Fruit fly (Drosophila melanogaster) whole organism, embryonic: ENCODE measurements around the gene CG12289.

Source experiments
- Asciz ChIP-seq: fragments of 200-800 bp; sonication (Bioruptor generic); optimal IDR thresholded peaks from 2 replicates; lab custom pipeline; 2017; ENCODE audit warnings: missing biosample characterization, mild to moderate bottlenecking, missing genetic modification characterization, missing genetic modification reagents
- Atf-2 ChIP-seq: fragments of 200-800 bp; sonication (Bioruptor generic); optimal IDR thresholded peaks from 2 replicates; lab custom pipeline; 2016; ENCODE audit warnings: missing biosample characterization, missing genetic modification characterization
- BtbVII ChIP-seq: fragments of 200-800 bp; sonication (Bioruptor generic); optimal IDR thresholded peaks from 3 replicates; lab custom pipeline; 2017; ENCODE audit warnings: missing biosample characterization, mild to moderate bottlenecking, missing genetic modification characterization
- CG10462 ChIP-seq: fragments of 200-800 bp; sonication (Bioruptor generic); optimal IDR thresholded peaks from 2 replicates; lab custom pipeline; 2016; ENCODE audit warnings: missing biosample characterization, missing genetic modification characterization
- CG1233 ChIP-seq: fragments of 200-800 bp; sonication (Bioruptor generic); optimal IDR thresholded peaks from 4 replicates; lab custom pipeline; 2018; ENCODE audit warnings: missing biosample characterization, mild to moderate bottlenecking, missing genetic modification characterization
- CG13775 ChIP-seq: fragments of 200-800 bp; sonication (Bioruptor generic); optimal IDR thresholded peaks from 3 replicates; lab custom pipeline; 2017; ENCODE audit warnings: missing biosample characterization, mild to moderate bottlenecking, missing genetic modification characterization
- CG14965 ChIP-seq: fragments of 200-800 bp; sonication (Bioruptor generic); optimal IDR thresholded peaks from 2 replicates; lab custom pipeline; 2016; ENCODE audit warnings: missing biosample characterization, missing genetic modification characterization, borderline replicate concordance
- CG17829 ChIP-seq: fragments of 200-800 bp; optimal IDR thresholded peaks from 2 replicates; lab custom pipeline; 2019; ENCODE audit warnings: missing biosample characterization, mild to moderate bottlenecking, missing genetic modification characterization, moderate library complexity
- CG18011 ChIP-seq: fragments of 200-800 bp; sonication (Bioruptor generic); optimal IDR thresholded peaks from 2 replicates; lab custom pipeline; 2017; ENCODE audit warnings: missing biosample characterization, missing genetic modification characterization, mild to moderate bottlenecking, moderate library complexity, missing genotype
- CG18599 ChIP-seq: fragments of 200-800 bp; sonication (Bioruptor generic); optimal IDR thresholded peaks from 3 replicates; lab custom pipeline; 2017; ENCODE audit warnings: missing biosample characterization, missing genetic modification characterization, mild to moderate bottlenecking, moderate library complexity, missing genetic modification reagents
- CG30020 ChIP-seq: fragments of 200-800 bp; optimal IDR thresholded peaks from 2 replicates; lab custom pipeline; 2019; ENCODE audit warnings: missing biosample characterization, mild to moderate bottlenecking, missing genetic modification characterization, moderate library complexity
- CG31441 ChIP-seq: fragments of 200-800 bp; sonication (Bioruptor generic); IDR thresholded peaks from 2 replicates; pipeline ENCODE4 v1.3.6; 2022; ENCODE audit warnings: missing biosample characterization, missing genetic modification characterization
- CG33213 ChIP-seq: fragments of 200-800 bp; sonication (Bioruptor generic); optimal IDR thresholded peaks from 3 replicates; lab custom pipeline; 2016; ENCODE audit warnings: missing biosample characterization, missing genetic modification characterization
- CG34422 ChIP-seq: fragments of 200-800 bp; sonication (Bioruptor generic); IDR thresholded peaks from 3 replicates; pipeline ENCODE4 v1.3.6; 2022; ENCODE audit warnings: missing biosample characterization, missing genetic modification characterization
- CG4707 ChIP-seq: fragments of 200-800 bp; sonication (Bioruptor generic); optimal IDR thresholded peaks from 2 replicates; lab custom pipeline; 2018; ENCODE audit warnings: missing biosample characterization, mild to moderate bottlenecking, missing genetic modification characterization, moderate library complexity
- CG5180 ChIP-seq: fragments of 200-800 bp; sonication (Bioruptor generic); optimal IDR thresholded peaks from 3 replicates; lab custom pipeline; 2017; ENCODE audit warnings: missing biosample characterization, missing genetic modification characterization, mild to moderate bottlenecking, moderate library complexity, missing genetic modification reagents
- CG6791 ChIP-seq: fragments of 200-800 bp; sonication (Bioruptor generic); IDR thresholded peaks from 3 replicates; pipeline ENCODE4 v1.3.6; 2022; ENCODE audit warnings: missing biosample characterization, missing genetic modification characterization; ENCODE audit not compliant: partially characterized antibody
- CG6854 ChIP-seq: fragments of 200-800 bp; sonication (Bioruptor generic); optimal IDR thresholded peaks from 3 replicates; lab custom pipeline; 2017; ENCODE audit warnings: missing biosample characterization, mild to moderate bottlenecking, missing genetic modification characterization
- CG7745 ChIP-seq: fragments of 200-800 bp; sonication (Bioruptor generic); optimal IDR thresholded peaks from 2 replicates; lab custom pipeline; 2018; ENCODE audit warnings: missing biosample characterization, mild to moderate bottlenecking, missing genetic modification characterization, moderate library complexity
- CG9817 ChIP-seq: fragments of 200-800 bp; sonication (Bioruptor generic); optimal IDR thresholded peaks from 2 replicates; lab custom pipeline; 2018; ENCODE audit warnings: missing biosample characterization, mild to moderate bottlenecking, missing genetic modification characterization, moderate library complexity
- CoRest ChIP-seq: fragments of 200-800 bp; sonication (Bioruptor generic); optimal IDR thresholded peaks from 3 replicates; lab custom pipeline; 2018; ENCODE audit warnings: missing biosample characterization, mild to moderate bottlenecking, missing genetic modification characterization, moderate library complexity
- Dek ChIP-seq: fragments of 200-800 bp; sonication (Bioruptor generic); optimal IDR thresholded peaks from 3 replicates; lab custom pipeline; 2019; ENCODE audit warnings: missing biosample characterization, mild to moderate bottlenecking, missing genetic modification characterization, moderate library complexity
- Ets65A ChIP-seq: fragments of 200-800 bp; sonication (Bioruptor generic); peaks from one replicate; lab custom pipeline; 2016; ENCODE audit warnings: missing biosample characterization, missing genetic modification characterization
- Fer2 ChIP-seq: fragments of 200-800 bp; sonication (Bioruptor generic); optimal IDR thresholded peaks from 2 replicates; lab custom pipeline; 2018; ENCODE audit warnings: missing biosample characterization, mild to moderate bottlenecking, missing genetic modification characterization, moderate library complexity
- HmgZ ChIP-seq: fragments of 200-800 bp; sonication (Bioruptor generic); optimal IDR thresholded peaks from 2 replicates; lab custom pipeline; 2018; ENCODE audit warnings: missing biosample characterization, mild to moderate bottlenecking, missing genetic modification characterization
- Hmx ChIP-seq: fragments of 200-800 bp; sonication (Bioruptor generic); optimal IDR thresholded peaks from 2 replicates; lab custom pipeline; 2016; ENCODE audit warnings: missing biosample characterization, missing genetic modification characterization
- Hr78 ChIP-seq, 2 experiments: fragments of 200-800 bp in 1 of 2; fragments of >200 bp in 1 of 2; sonication (Bioruptor generic) in 1 of 2; optimal IDR thresholded peaks; 2 replicates each; lab custom pipeline; 2017 to 2019; ENCODE audit warnings: missing biosample characterization in 2 of 2, missing genetic modification characterization in 2 of 2, mild to moderate bottlenecking in 1 of 2, moderate library complexity in 1 of 2
- Kr ChIP-seq: fragments of 200-800 bp; sonication (Bioruptor generic); optimal IDR thresholded peaks from 2 replicates; lab custom pipeline; 2017; ENCODE audit warnings: missing biosample characterization, mild to moderate bottlenecking, missing genetic modification characterization
- Opbp ChIP-seq: fragments of 200-800 bp; sonication (Bioruptor generic); IDR thresholded peaks from 3 replicates; pipeline ENCODE4 v1.3.6; 2022; ENCODE audit warnings: missing biosample characterization, missing genetic modification characterization; ENCODE audit not compliant: partially characterized antibody
- Sox102F ChIP-seq: fragments of 200-800 bp; sonication (Bioruptor generic); optimal IDR thresholded peaks from 2 replicates; lab custom pipeline; 2018; ENCODE audit warnings: missing biosample characterization, mild to moderate bottlenecking, missing genetic modification characterization, moderate library complexity
- Sry-δ ChIP-seq: fragments of 200-800 bp; sonication (Bioruptor generic); optimal IDR thresholded peaks from 2 replicates; lab custom pipeline; 2016; ENCODE audit warnings: missing biosample characterization, missing genetic modification characterization
- Usf ChIP-seq: fragments of 200-800 bp; sonication (Bioruptor generic); optimal IDR thresholded peaks from 2 replicates; lab custom pipeline; 2017; ENCODE audit warnings: missing genotype, missing biosample characterization, missing genetic modification characterization
- az2 ChIP-seq: fragments of 200-800 bp; sonication (Bioruptor generic); optimal IDR thresholded peaks from 3 replicates; lab custom pipeline; 2016; ENCODE audit warnings: missing biosample characterization, missing genetic modification characterization
- bsh ChIP-seq, 2 experiments: fragments of 200-800 bp; sonication (Bioruptor generic); optimal IDR thresholded peaks; 2 replicates each; lab custom pipeline; 2017 to 2018; ENCODE audit warnings: mild to moderate bottlenecking in 2 of 2, missing biosample characterization in 2 of 2, missing genetic modification characterization in 2 of 2, moderate library complexity in 1 of 2
- btn ChIP-seq: fragments of 200-800 bp; sonication (Bioruptor generic); optimal IDR thresholded peaks from 2 replicates; lab custom pipeline; 2016; ENCODE audit warnings: missing biosample characterization, missing genetic modification characterization
- crc ChIP-seq: fragments of 200-800 bp; sonication (Bioruptor generic); optimal IDR thresholded peaks from 2 replicates; lab custom pipeline; 2016; ENCODE audit warnings: missing biosample characterization, missing genetic modification characterization
- gem ChIP-seq: fragments of 200-800 bp; sonication (Bioruptor generic); optimal IDR thresholded peaks from 2 replicates; lab custom pipeline; 2019; ENCODE audit warnings: missing biosample characterization, mild to moderate bottlenecking, missing genetic modification characterization, moderate library complexity
- gt ChIP-seq: fragments of 200-800 bp; sonication (Bioruptor generic); IDR thresholded peaks from 2 replicates; pipeline ENCODE4 v1.3.6; 2022; ENCODE audit warnings: missing biosample characterization, missing genetic modification characterization
- her ChIP-seq: fragments of 200-800 bp; sonication (Bioruptor generic); optimal IDR thresholded peaks from 2 replicates; lab custom pipeline; 2016; ENCODE audit warnings: missing biosample characterization, missing genetic modification characterization
- mam ChIP-seq: fragments of 200-800 bp; sonication (Bioruptor generic); optimal IDR thresholded peaks from 3 replicates; lab custom pipeline; 2016; ENCODE audit warnings: missing biosample characterization, missing genetic modification characterization
- pho ChIP-seq: fragments of 200-800 bp; sonication (Bioruptor generic); optimal IDR thresholded peaks from 2 replicates; lab custom pipeline; 2016; ENCODE audit warnings: missing biosample characterization, missing genetic modification characterization
- ranshi ChIP-seq: fragments of 200-800 bp; sonication (Bioruptor generic); IDR thresholded peaks from 2 replicates; pipeline ENCODE4 v1.3.6; 2022; ENCODE audit warnings: missing biosample characterization, missing genetic modification characterization
- sim ChIP-seq: fragments of 200-800 bp; sonication (Bioruptor generic); IDR thresholded peaks from 2 replicates; pipeline ENCODE4 v1.3.6; 2022; ENCODE audit warnings: missing biosample characterization, missing genetic modification characterization
- slbo ChIP-seq: fragments of 200-800 bp; sonication (Bioruptor generic); IDR thresholded peaks from 2 replicates; pipeline ENCODE4 v1.3.6; 2022; ENCODE audit warnings: missing biosample characterization, missing genetic modification characterization
- stc ChIP-seq: fragments of 200-800 bp; sonication (Bioruptor generic); IDR thresholded peaks from 2 replicates; pipeline ENCODE4 v1.3.6; 2022; ENCODE audit warnings: missing biosample characterization, missing genetic modification characterization
- tap ChIP-seq: fragments of 200-800 bp; optimal IDR thresholded peaks from 3 replicates; lab custom pipeline; 2019; ENCODE audit warnings: missing biosample characterization, mild to moderate bottlenecking, missing genetic modification characterization, moderate library complexity
- tgo ChIP-seq: fragments of 200-800 bp; sonication (Bioruptor generic); IDR thresholded peaks from 3 replicates; pipeline ENCODE4 v1.3.6; 2022; ENCODE audit warnings: missing biosample characterization, missing genetic modification characterization
- tup ChIP-seq: fragments of 200-800 bp; sonication (Bioruptor generic); optimal IDR thresholded peaks from 2 replicates; lab custom pipeline; 2016; ENCODE audit warnings: missing biosample characterization, mild to moderate bottlenecking, missing genetic modification characterization, moderate library complexity
- wor ChIP-seq: fragments of 200-800 bp; sonication (Bioruptor generic); IDR thresholded peaks from 2 replicates; pipeline ENCODE4 v1.3.6; 2022; ENCODE audit warnings: missing biosample characterization, missing genetic modification characterization

CG12289 gene

dm6 chr3L:11487327-11487973, 29.2 kb upstream of the CG12289 start, which contains the start of gene chrb (continued):
- TF ChIP-seq CG10462 (peak; percentile 35), ranshi (GFP tag; lab: Robert Waterston, UW) (peak; percentile 37; the same call in 1 of the 2 replicates), btn (GFP tag; lab: Kevin White, UChicago) (peak; percentile 77), CG6791 (GFP tag; lab: Robert Waterston, UW) (peak; percentile 71; the same call in 1 of the 3 replicates), bsh (GFP tag; optimal IDR thresholded peaks at IDR 0.05; lab: Kevin White, UChicago) (peak; percentile 52 to 53), CG14965 (GFP tag; lab: Kevin White, UChicago) (no peak), CG18011 (GFP tag; lab: Kevin White, UChicago) (no peak), Hr78 (GFP tag; optimal IDR thresholded peaks at IDR 0.05; lab: Kevin White, UChicago) (peak in 1 of 2 experiments; percentile 86), Atf-2 (GFP tag; lab: Kevin White, UChicago) (peak; percentile 26), mam (GFP tag; lab: Kevin White, UChicago) (no peak), CG18599 (GFP tag; lab: Kevin White, UChicago) (peak; percentile 75), crc (no peak), gt (GFP tag; lab: Robert Waterston, UW) (no peak), CG13775 (GFP tag; lab: Kevin White, UChicago) (peak; percentile 51), stc (GFP tag; lab: Robert Waterston, UW) (peak; percentile 44; the same call in 1 of the 2 replicates), Opbp (peak; percentile 77; the same call in 2 of the 3 replicates), CG9817 (no peak), CG17829 (peak; percentile 80), CG4707 (GFP tag; lab: Kevin White, UChicago) (peak; percentile 67), az2 (peak; percentile 28), CG6854 (GFP tag; lab: Kevin White, UChicago) (peak; percentile 65), CG34422 (GFP tag; lab: Robert Waterston, UW) (peak; percentile 91; the same call in 1 of the 3 replicates), CG7745 (no peak), gem (tag; lab: Kevin White, UChicago) (no peak), Sox102F (GFP tag; lab: Kevin White, UChicago) (no peak), CG30020 (no peak), tgo (0 out of 3 replicates have a peak, but pooled peaks have one; percentile 16), sim (no peak), tup (GFP tag; lab: Kevin White, UChicago) (no peak), CG1233 (GFP tag; lab: Kevin White, UChicago) (peak; percentile 25), Hmx (GFP tag; lab: Kevin White, UChicago) (no peak), Usf (GFP tag; lab: Kevin White, UChicago) (no peak), pho (no peak), Fer2 (tag; lab: Kevin White, UChicago) (no peak), BtbVII (peak; percentile 83), tap (tag; lab: Kevin White, UChicago) (no peak), Dek (peak; percentile 22), Kr (GFP tag; lab: Kevin White, UChicago) (no peak), Sry-δ (GFP tag; lab: Kevin White, UChicago) (peak; percentile 20), CG33213 (GFP tag; lab: Kevin White, UChicago) (peak; percentile 17), her (GFP tag; lab: Kevin White, UChicago) (peak; percentile 81), Asciz (GFP tag; lab: Kevin White, UChicago) (peak; percentile 26), CoRest (tag; lab: Kevin White, UChicago) (no peak), slbo (GFP tag; lab: Robert Waterston, UW) (peak; percentile 25; the same call in 1 of the 2 replicates), HmgZ (peak; percentile 46), CG31441 (GFP tag; lab: Robert Waterston, UW) (peak; percentile 21; the same call in 1 of the 2 replicates), wor (no peak), Ets65A (GFP tag; lab: Kevin White, UChicago) (no peak), CG5180 (GFP tag; lab: Kevin White, UChicago) (peak; percentile 63)
